Worm (Caenorhabditis elegans) whole organism, L1 larva: ENCODE results near the gene rpb-2.

Experiments used
- C34B4.2 ChIP-seq: sonication (generic microtip); optimal IDR thresholded peaks from 2 replicates; lab custom pipeline; 2017; ENCODE audit warnings: mild to moderate bottlenecking, missing genetic modification characterization, missing compliant biosample characterization
- ama-1 ChIP-seq: fragments of 150-350 bp; optimal IDR thresholded peaks from 2 replicates; lab custom pipeline; 2014
- ceh-63 ChIP-seq: fragments of 200-800 bp; sonication (Bioruptor generic); optimal IDR thresholded peaks from 2 replicates; lab custom pipeline; 2018; ENCODE audit warnings: mild to moderate bottlenecking, missing genetic modification characterization, missing compliant biosample characterization
- elt-2 ChIP-seq: sonication (generic microtip); optimal IDR thresholded peaks from 2 replicates; lab custom pipeline; 2016; ENCODE audit warnings: missing genetic modification characterization, mild to moderate bottlenecking, inconsistent platforms, missing compliant biosample characterization, missing genetic modification reagents
- fkh-4 ChIP-seq: sonication (generic microtip); optimal IDR thresholded peaks from 2 replicates; lab custom pipeline; 2016; ENCODE audit warnings: missing compliant biosample characterization, missing genetic modification characterization, borderline replicate concordance
- lin-35 ChIP-seq, 2 experiments: fragments of 150-350 bp; optimal IDR thresholded peaks; 2 replicates each; lab custom pipeline; 2014; ENCODE audit warnings: missing biosample characterization in 2 of 2, missing genetic modification characterization in 2 of 2, missing genetic modification reagents in 2 of 2
- lin-39 ChIP-seq: fragments of 150-350 bp; optimal IDR thresholded peaks from 2 replicates; lab custom pipeline; 2014; ENCODE audit warnings: missing biosample characterization, missing genetic modification reagents, missing genetic modification characterization
- snu-23 ChIP-seq: sonication (generic microtip); optimal IDR thresholded peaks from 2 replicates; lab custom pipeline; 2016; ENCODE audit warnings: missing genetic modification characterization, missing compliant biosample characterization

ce11 chrIII:4962886-4963285 lies 23.5 kb downstream of the rpb-2 start, which contains the start of gene C27F2.9:
- TF ChIP-seq ceh-63 (no peak), snu-23 (peak; percentile 94), C34B4.2 (peak; percentile 36), fkh-4 (peak; percentile 44), elt-2 (peak; percentile 74), ama-1 (lab: Kevin White, UChicago) (peak; percentile 9), lin-35 (GFP tag; optimal IDR thresholded peaks at IDR 0.05; lab: Kevin White, UChicago) (peak; percentile 99 to 100), lin-39 (tag; lab: Kevin White, UChicago) (peak; percentile 86)
